Fruit fly (Drosophila melanogaster) whole organism, wandering third instar larva: ENCODE results near the gene tinc.

Experiments
- Abd-B ChIP-seq: fragments of >200 bp; optimal IDR thresholded peaks from 2 replicates; lab custom pipeline; 2017; ENCODE audit warnings: missing biosample characterization, missing genetic modification characterization
- Dfd ChIP-seq: fragments of >200 bp; optimal IDR thresholded peaks from 2 replicates; lab custom pipeline; 2017; ENCODE audit warnings: missing biosample characterization, missing genetic modification characterization
- Hnf4 ChIP-seq: fragments of 200-800 bp; sonication (Bioruptor generic); optimal IDR thresholded peaks from 2 replicates; lab custom pipeline; 2016; ENCODE audit warnings: missing biosample characterization, mild to moderate bottlenecking, missing genetic modification characterization
- dmrt93B ChIP-seq: fragments of 200-800 bp; sonication (Bioruptor generic); optimal IDR thresholded peaks from 2 replicates; lab custom pipeline; 2018; ENCODE audit warnings: missing biosample characterization, mild to moderate bottlenecking, missing genetic modification characterization
- lola ChIP-seq: fragments of >200 bp; optimal IDR thresholded peaks from 2 replicates; lab custom pipeline; 2017; ENCODE audit warnings: missing biosample characterization, missing genetic modification characterization
- rgr ChIP-seq: fragments of 200-800 bp; sonication (Bioruptor generic); optimal IDR thresholded peaks from 3 replicates; lab custom pipeline; 2016; ENCODE audit warnings: missing biosample characterization, mild to moderate bottlenecking, missing genetic modification characterization
- woc ChIP-seq: sonication (Bioruptor generic); optimal IDR thresholded peaks from 2 replicates; lab custom pipeline; 2016; ENCODE audit warnings: missing biosample characterization, mild to moderate bottlenecking, missing genetic modification characterization

- TF ChIP-seq dmrt93B (GFP tag; lab: Kevin White, UChicago) (no peak), Abd-B (no peak), lola (GFP tag; lab: Kevin White, UChicago) (no peak), Hnf4 (GFP tag; lab: Kevin White, UChicago) (no peak), Dfd (GFP tag; lab: Kevin White, UChicago) (no peak), woc (GFP tag; lab: Kevin White, UChicago) (no peak), rgr (GFP tag; lab: Kevin White, UChicago) (no peak)
Observed at dm6 chr3R:17795561-17796170, 15.7 kb upstream of the tinc start.
